Fruit fly (Drosophila melanogaster): ENCODE data around the gene PIG-H.

dm6 chr3R:7990799-7991423 is 8.7 kb upstream of the PIG-H start:
- TF ChIP-seq CG8478 (optimal IDR thresholded peaks at IDR 0.05) (no peak), CTCF (optimal IDR thresholded peaks at IDR 0.05) (no peak)

Data from S2 (cell line).